Fruit fly (Drosophila melanogaster) whole organism, larva: ENCODE measurements around the gene CG45544.

Source experiments
- noc ChIP-seq: fragments of 200-800 bp; sonication (Bioruptor generic); optimal IDR thresholded peaks from 3 replicates; lab custom pipeline; 2019; ENCODE audit warnings: missing biosample characterization, mild to moderate bottlenecking, missing genetic modification characterization, moderate library complexity

CG45544 gene

dm6 chr3R:29284315-29284714, 28.0 kb downstream of the CG45544 start:
- TF ChIP-seq noc (tag; lab: Kevin White, UChicago) = no peak

DNA sequence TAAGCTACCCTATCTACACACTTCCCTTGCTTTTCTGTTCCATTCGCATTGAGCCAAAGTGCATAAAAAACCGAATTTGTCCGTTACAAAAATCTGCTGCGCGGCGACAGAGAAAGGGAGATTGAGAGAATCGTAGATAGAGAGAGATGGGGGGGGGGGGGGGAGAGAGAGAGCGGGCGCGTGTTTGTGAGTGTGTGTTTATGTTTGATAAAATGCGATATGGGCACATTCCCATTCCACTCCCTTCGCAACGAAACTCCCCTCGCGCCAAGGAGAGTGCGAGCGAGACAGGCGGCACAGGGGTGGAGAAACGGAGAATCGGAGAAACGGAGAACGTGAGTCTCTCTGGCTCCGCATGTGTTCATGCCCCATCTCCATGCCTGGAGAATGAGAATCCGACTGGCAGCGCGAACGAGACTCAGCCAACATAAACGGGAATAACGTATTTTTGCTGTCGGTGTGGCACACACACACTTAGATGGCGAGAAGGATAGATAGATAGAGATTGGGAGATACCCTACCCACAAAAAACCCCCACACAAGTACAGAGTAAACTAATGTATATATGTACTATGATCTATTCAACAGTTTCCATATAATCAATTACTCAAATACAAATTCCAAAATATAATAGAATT, 31.2 kb downstream of the CG45544 start:
- TF ChIP-seq noc (tag; lab: Kevin White, UChicago) = no peak

DNA sequence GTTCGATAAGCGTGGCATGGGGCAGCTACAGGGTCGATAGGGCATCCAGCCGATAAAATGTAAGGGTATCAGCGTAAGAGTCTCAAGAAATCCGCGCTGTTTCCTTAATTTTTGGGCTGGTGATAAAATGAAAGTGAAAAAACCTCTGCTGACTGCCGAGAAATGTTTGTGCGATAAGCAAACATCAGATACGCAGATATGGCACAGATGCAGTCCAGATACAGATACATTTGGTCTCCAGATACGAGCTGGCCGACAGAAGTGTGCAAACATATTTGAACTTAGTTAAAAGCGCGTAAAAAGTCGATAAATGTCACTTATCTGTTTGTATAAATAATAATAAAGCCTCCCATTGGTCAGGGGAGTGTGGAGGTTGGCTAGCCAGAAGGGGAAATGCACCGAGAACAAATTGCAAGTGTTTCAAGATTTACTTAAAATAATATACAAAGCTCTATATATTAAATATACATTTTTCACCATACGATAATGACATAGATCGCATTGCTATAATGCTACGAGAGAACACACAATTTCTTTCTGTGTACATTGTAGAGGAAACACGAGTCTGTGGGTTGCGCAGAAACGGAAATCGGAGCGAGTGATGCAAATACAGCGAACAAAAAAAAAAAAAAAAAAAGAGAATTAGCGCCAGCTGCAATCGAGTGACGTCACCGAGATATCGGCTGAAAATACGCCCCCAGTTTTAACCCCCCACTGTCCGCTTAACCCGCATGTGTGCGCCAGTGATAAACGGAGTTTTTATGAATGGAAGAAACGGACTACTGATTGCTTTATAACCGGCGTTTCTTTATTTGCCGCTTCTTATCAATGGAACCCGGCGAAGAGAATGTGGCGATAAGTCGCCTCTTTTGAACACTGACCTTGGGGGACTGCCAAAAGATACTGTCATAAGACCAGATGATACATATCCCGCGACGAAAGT, 34.6 kb downstream of the CG45544 start:
- no peak for TF ChIP-seq noc (tag; lab: Kevin White, UChicago)

- no peak for TF ChIP-seq noc (tag; lab: Kevin White, UChicago)
Observed at dm6 chr3R:29291932-29292331, 35.6 kb downstream of the CG45544 start.

- no peak for TF ChIP-seq noc (tag; lab: Kevin White, UChicago)
Observed at dm6 chr3R:29293457-29293856, 37.2 kb downstream of the CG45544 start.

dm6 chr3R:29297080-29297479, 40.8 kb downstream of the CG45544 start, which contains the start of gene CG14506:
TSS of gene CG14506 (minus strand) at chr3R:29297180.
- TF ChIP-seq noc (tag; lab: Kevin White, UChicago) = no peak

- TF ChIP-seq noc (tag; lab: Kevin White, UChicago) = no peak
Observed at dm6 chr3R:29297815-29298214, 41.5 kb downstream of the CG45544 start.

dm6 chr3R:29299758-29300437, 43.6 kb downstream of the CG45544 start:
- TF ChIP-seq noc (tag; lab: Kevin White, UChicago) = no peak

- no peak for TF ChIP-seq noc (tag; lab: Kevin White, UChicago)
Observed at dm6 chr3R:29304094-29304493, 47.8 kb downstream of the CG45544 start.
